Fruit fly (Drosophila melanogaster) whole organism, embryonic: ENCODE data around the gene Mec2.

Experiments used
- Bgb ChIP-seq: fragments of 200-800 bp; sonication (Bioruptor generic); IDR thresholded peaks from 2 replicates; pipeline ENCODE4 v1.3.6; 2022; ENCODE audit warnings: missing biosample characterization, missing genetic modification characterization; ENCODE audit not compliant: partially characterized antibody
- CG1233 ChIP-seq: fragments of 200-800 bp; sonication (Bioruptor generic); optimal IDR thresholded peaks from 4 replicates; lab custom pipeline; 2018; ENCODE audit warnings: missing biosample characterization, mild to moderate bottlenecking, missing genetic modification characterization
- CG13894 ChIP-seq: fragments of 200-800 bp; sonication (Bioruptor generic); optimal IDR thresholded peaks from 3 replicates; lab custom pipeline; 2018; ENCODE audit warnings: missing biosample characterization, mild to moderate bottlenecking, missing genetic modification characterization, moderate library complexity
- CG1529 ChIP-seq: fragments of 200-800 bp; sonication (Bioruptor generic); optimal IDR thresholded peaks from 3 replicates; lab custom pipeline; 2018; ENCODE audit warnings: missing biosample characterization, missing genetic modification characterization
- CG15601 ChIP-seq: fragments of 200-800 bp; sonication (Bioruptor generic); optimal IDR thresholded peaks from 3 replicates; lab custom pipeline; 2019; ENCODE audit warnings: missing biosample characterization, mild to moderate bottlenecking, missing genetic modification characterization, moderate library complexity
- CG16815 ChIP-seq: fragments of 200-800 bp; sonication (Bioruptor generic); optimal IDR thresholded peaks from 3 replicates; lab custom pipeline; 2017; ENCODE audit warnings: missing biosample characterization, mild to moderate bottlenecking, missing genetic modification characterization
- CG16863 ChIP-seq: fragments of 200-800 bp; sonication (Bioruptor generic); optimal IDR thresholded peaks from 3 replicates; lab custom pipeline; 2016; ENCODE audit warnings: missing biosample characterization, missing genetic modification characterization
- CG17186 ChIP-seq: fragments of 200-800 bp; sonication (Bioruptor generic); optimal IDR thresholded peaks from 3 replicates; lab custom pipeline; 2017; ENCODE audit warnings: missing biosample characterization, missing genetic modification reagents, missing genetic modification characterization
- CG18764 ChIP-seq: fragments of 200-800 bp; sonication (Bioruptor generic); optimal IDR thresholded peaks from 3 replicates; lab custom pipeline; 2016; ENCODE audit warnings: missing biosample characterization, missing genetic modification characterization
- CG2202 ChIP-seq: fragments of 200-800 bp; sonication (Bioruptor generic); optimal IDR thresholded peaks from 2 replicates; lab custom pipeline; 2018; ENCODE audit warnings: missing biosample characterization, mild to moderate bottlenecking, missing genetic modification characterization
- CG5953 ChIP-seq: fragments of 200-800 bp; sonication (Bioruptor generic); IDR thresholded peaks from 2 replicates; pipeline ENCODE4 v1.3.6; 2022; ENCODE audit warnings: missing biosample characterization, missing genetic modification characterization
- CG6175 ChIP-seq: fragments of 200-800 bp; sonication (Bioruptor generic); IDR thresholded peaks from 3 replicates; pipeline ENCODE4 v1.3.6; 2022; ENCODE audit warnings: missing biosample characterization, missing genetic modification characterization
- Chrac-16 ChIP-seq: fragments of 200-800 bp; sonication (Bioruptor generic); optimal IDR thresholded peaks from 3 replicates; lab custom pipeline; 2016; ENCODE audit warnings: missing biosample characterization, missing genetic modification characterization
- Dip2 ChIP-seq: fragments of 200-800 bp; sonication (Bioruptor generic); IDR thresholded peaks from 2 replicates; pipeline ENCODE4 v1.3.6; 2022; ENCODE audit warnings: missing biosample characterization, missing genetic modification characterization
- ERR ChIP-seq: fragments of 200-800 bp; sonication (Bioruptor generic); optimal IDR thresholded peaks from 2 replicates; lab custom pipeline; 2016; ENCODE audit warnings: missing biosample characterization, missing genetic modification characterization
- Fer1 ChIP-seq: fragments of 200-800 bp; sonication (Bioruptor generic); optimal IDR thresholded peaks from 2 replicates; lab custom pipeline; 2017; ENCODE audit warnings: missing biosample characterization, mild to moderate bottlenecking, missing genetic modification characterization
- Fer3 ChIP-seq: fragments of 200-800 bp; sonication (Bioruptor generic); optimal IDR thresholded peaks from 2 replicates; lab custom pipeline; 2018; ENCODE audit warnings: missing biosample characterization, mild to moderate bottlenecking, missing genetic modification characterization, moderate library complexity
- Hmr ChIP-seq: fragments of 200-800 bp; sonication (Bioruptor generic); optimal IDR thresholded peaks from 3 replicates; lab custom pipeline; 2017; ENCODE audit warnings: mild to moderate bottlenecking, missing biosample characterization, missing genetic modification reagents, missing genetic modification characterization
- Hmx ChIP-seq: fragments of 200-800 bp; sonication (Bioruptor generic); optimal IDR thresholded peaks from 2 replicates; lab custom pipeline; 2016; ENCODE audit warnings: missing biosample characterization, missing genetic modification characterization
- Hr39 ChIP-seq: fragments of >200 bp; optimal IDR thresholded peaks from 2 replicates; lab custom pipeline; 2017
- Med ChIP-seq: fragments of 200-800 bp; sonication (Bioruptor generic); peaks from one replicate; lab custom pipeline; 2016; ENCODE audit warnings: missing biosample characterization, missing genetic modification characterization, mild to moderate bottlenecking, inconsistent platforms, moderate library complexity
- Mes4 ChIP-seq: fragments of 200-800 bp; sonication (Bioruptor generic); optimal IDR thresholded peaks from 2 replicates; lab custom pipeline; 2016; ENCODE audit warnings: missing biosample characterization, missing genetic modification characterization
- NFAT ChIP-seq: fragments of 200-800 bp; sonication (Bioruptor generic); IDR thresholded peaks from 2 replicates; pipeline ENCODE4 v1.3.6; 2022; ENCODE audit warnings: missing biosample characterization, missing genetic modification characterization
- Rfx ChIP-seq: fragments of 200-800 bp; sonication (Bioruptor generic); IDR thresholded peaks from 2 replicates; pipeline ENCODE4 v1.3.6; 2022; ENCODE audit warnings: missing biosample characterization, missing genetic modification characterization
- Six4 ChIP-seq: fragments of 200-800 bp; sonication (Bioruptor generic); optimal IDR thresholded peaks from 2 replicates; lab custom pipeline; 2016; ENCODE audit warnings: missing biosample characterization, missing genetic modification characterization
- Sox100B ChIP-seq: fragments of 200-800 bp; sonication (Bioruptor generic); optimal IDR thresholded peaks from 3 replicates; lab custom pipeline; 2018; ENCODE audit warnings: missing biosample characterization, mild to moderate bottlenecking, missing genetic modification characterization
- amos ChIP-seq: fragments of 200-800 bp; sonication (Bioruptor generic); IDR thresholded peaks from 2 replicates; pipeline ENCODE4 v1.3.6; 2022; ENCODE audit warnings: missing biosample characterization, missing genetic modification characterization; ENCODE audit not compliant: partially characterized antibody
- bigmax ChIP-seq: fragments of 200-800 bp; sonication (Bioruptor generic); optimal IDR thresholded peaks from 2 replicates; lab custom pipeline; 2018; ENCODE audit warnings: missing biosample characterization, mild to moderate bottlenecking, missing genetic modification characterization
- chn ChIP-seq: fragments of 200-800 bp; sonication (Bioruptor generic); optimal IDR thresholded peaks from 2 replicates; lab custom pipeline; 2016; ENCODE audit warnings: missing biosample characterization, missing genetic modification characterization
- en ChIP-seq: fragments of 200-800 bp; sonication (Bioruptor generic); optimal IDR thresholded peaks from 2 replicates; lab custom pipeline; 2016; ENCODE audit warnings: missing biosample characterization, missing genetic modification characterization
- esg ChIP-seq: fragments of 200-800 bp; sonication (Bioruptor generic); conservative IDR thresholded peaks from 2 replicates; pipeline ENCODE4 v1.3.6; 2022; ENCODE audit warnings: missing biosample characterization, missing genetic modification characterization
- ftz-f1 ChIP-seq: fragments of 200-800 bp; sonication (Bioruptor generic); optimal IDR thresholded peaks from 2 replicates; lab custom pipeline; 2016; ENCODE audit warnings: missing biosample characterization, missing genetic modification characterization
- fu2 ChIP-seq: fragments of 200-800 bp; sonication (Bioruptor generic); optimal IDR thresholded peaks from 2 replicates; lab custom pipeline; 2016; ENCODE audit warnings: missing biosample characterization, missing genetic modification characterization
- gce ChIP-seq: fragments of 200-800 bp; sonication (Bioruptor generic); IDR thresholded peaks from 3 replicates; pipeline ENCODE4 v1.3.6; 2022; ENCODE audit warnings: missing biosample characterization, missing genetic modification characterization
- gcm ChIP-seq: fragments of 200-800 bp; sonication (Bioruptor generic); optimal IDR thresholded peaks from 2 replicates; lab custom pipeline; 2019; ENCODE audit warnings: missing biosample characterization, mild to moderate bottlenecking, missing genetic modification characterization, moderate library complexity
- gem ChIP-seq: fragments of 200-800 bp; sonication (Bioruptor generic); optimal IDR thresholded peaks from 2 replicates; lab custom pipeline; 2019; ENCODE audit warnings: missing biosample characterization, mild to moderate bottlenecking, missing genetic modification characterization, moderate library complexity
- gsb ChIP-seq: fragments of 200-800 bp; sonication (Bioruptor generic); IDR thresholded peaks from 2 replicates; pipeline ENCODE4 v1.3.6; 2022; ENCODE audit warnings: missing biosample characterization, missing genetic modification characterization
- gsb-n ChIP-seq: fragments of 200-800 bp; sonication (Bioruptor generic); optimal IDR thresholded peaks from 3 replicates; lab custom pipeline; 2018; ENCODE audit warnings: missing biosample characterization, mild to moderate bottlenecking, missing genetic modification characterization
- hth ChIP-seq: fragments of >200 bp; optimal IDR thresholded peaks from 2 replicates; lab custom pipeline; 2017; ENCODE audit warnings: inconsistent platforms
- jigr1 ChIP-seq: fragments of 200-800 bp; sonication (Bioruptor generic); IDR thresholded peaks from 3 replicates; pipeline ENCODE4 v1.3.6; 2022; ENCODE audit warnings: missing biosample characterization, missing genetic modification characterization
- kay ChIP-seq: fragments of 200-800 bp; sonication (Bioruptor generic); optimal IDR thresholded peaks from 2 replicates; lab custom pipeline; 2016; ENCODE audit warnings: missing biosample characterization, missing genetic modification characterization
- lbe ChIP-seq: fragments of 200-800 bp; sonication (Bioruptor generic); optimal IDR thresholded peaks from 2 replicates; lab custom pipeline; 2016; ENCODE audit warnings: missing biosample characterization, mild to moderate bottlenecking, missing genetic modification characterization
- lilli ChIP-seq: fragments of 200-800 bp; sonication (Bioruptor generic); optimal IDR thresholded peaks from 3 replicates; lab custom pipeline; 2016; ENCODE audit warnings: missing biosample characterization, missing genetic modification characterization
- oc ChIP-seq: fragments of 200-800 bp; sonication (Bioruptor generic); optimal IDR thresholded peaks from 2 replicates; lab custom pipeline; 2018; ENCODE audit warnings: missing biosample characterization, mild to moderate bottlenecking, missing genetic modification characterization, moderate library complexity
- pfk ChIP-seq: fragments of 200-800 bp; sonication (Bioruptor generic); optimal IDR thresholded peaks from 2 replicates; lab custom pipeline; 2018; ENCODE audit warnings: missing biosample characterization, mild to moderate bottlenecking, missing genetic modification characterization, moderate library complexity
- phol ChIP-seq: fragments of 200-800 bp; sonication (Bioruptor generic); optimal IDR thresholded peaks from 3 replicates; lab custom pipeline; 2018; ENCODE audit warnings: missing biosample characterization, mild to moderate bottlenecking, missing genetic modification characterization, moderate library complexity
- pnt ChIP-seq: fragments of 200-800 bp; sonication (Bioruptor generic); optimal IDR thresholded peaks from 3 replicates; lab custom pipeline; 2016; ENCODE audit warnings: missing biosample characterization, missing genetic modification characterization
- psq ChIP-seq: fragments of 200-800 bp; sonication (Bioruptor generic); optimal IDR thresholded peaks from 2 replicates; lab custom pipeline; 2017; ENCODE audit warnings: missing biosample characterization, missing genetic modification characterization
- salm ChIP-seq: fragments of 200-800 bp; sonication (Bioruptor generic); optimal IDR thresholded peaks from 2 replicates; lab custom pipeline; 2018; ENCODE audit warnings: missing biosample characterization, mild to moderate bottlenecking, missing genetic modification characterization
- slp2 ChIP-seq: fragments of 200-800 bp; sonication (Bioruptor generic); optimal IDR thresholded peaks from 2 replicates; lab custom pipeline; 2016; ENCODE audit warnings: missing biosample characterization, missing genetic modification characterization
- unc-4 ChIP-seq: fragments of 200-800 bp; sonication (Bioruptor generic); IDR thresholded peaks from 2 replicates; pipeline ENCODE4 v1.3.6; 2022; ENCODE audit warnings: missing biosample characterization, missing genetic modification characterization; ENCODE audit not compliant: partially characterized antibody
- usp ChIP-seq: fragments of >200 bp; optimal IDR thresholded peaks from 2 replicates; lab custom pipeline; 2017; ENCODE audit warnings: missing biosample characterization, missing genetic modification characterization
- vnd ChIP-seq: fragments of 200-800 bp; sonication (Bioruptor generic); IDR thresholded peaks from 3 replicates; pipeline ENCODE4 v1.3.6; 2022; ENCODE audit warnings: missing biosample characterization, missing genetic modification characterization; ENCODE audit not compliant: partially characterized antibody

Mec2 gene

dm6 chrX:19193336-19193735, 5.5 kb downstream of the Mec2 start, which contains the start of the genes CG7914 and CG14194 (continued):
- TF ChIP-seq hth (lab: Kevin White, UChicago) (no peak), phol (tag; lab: Kevin White, UChicago) (peak; percentile 22), vnd (GFP tag; lab: Robert Waterston, UW) (peak; percentile 80), CG5953 (GFP tag; lab: Robert Waterston, UW) (no peak), gsb (GFP tag; lab: Robert Waterston, UW) (no peak), CG15601 (no peak), CG13894 (no peak), CG16863 (no peak), esg (GFP tag; lab: Robert Waterston, UW) (no peak), slp2 (GFP tag; lab: Kevin White, UChicago) (no peak), kay (GFP tag; lab: Kevin White, UChicago) (no peak), CG6175 (no peak), lilli (GFP tag; lab: Kevin White, UChicago) (no peak), Dip2 (GFP tag; lab: Robert Waterston, UW) (no peak), gce (no peak), Fer1 (GFP tag; lab: Kevin White, UChicago) (no peak), gsb-n (no peak), usp (no peak), gem (tag; lab: Kevin White, UChicago) (no peak), unc-4 (GFP tag; lab: Robert Waterston, UW) (peak; percentile 70), salm (tag; lab: Kevin White, UChicago) (no peak), Hr39 (lab: Kevin White, UChicago) (no peak), ERR (GFP tag; lab: Kevin White, UChicago) (no peak), pnt (GFP tag; lab: Kevin White, UChicago) (no peak), Hmx (GFP tag; lab: Kevin White, UChicago) (no peak), Fer3 (no peak), Chrac-16 (GFP tag; lab: Kevin White, UChicago) (no peak), Med (GFP tag; lab: Kevin White, UChicago) (peak; percentile 50), en (GFP tag; lab: Kevin White, UChicago) (no peak), oc (no peak), Hmr (GFP tag; lab: Kevin White, UChicago) (no peak), Six4 (GFP tag; lab: Kevin White, UChicago) (no peak), chn (GFP tag; lab: Kevin White, UChicago) (no peak), ftz-f1 (no peak), CG17186 (GFP tag; lab: Kevin White, UChicago) (peak; percentile 47), CG2202 (no peak), gcm (GFP tag; lab: Kevin White, UChicago) (no peak), CG18764 (GFP tag; lab: Kevin White, UChicago) (no peak), CG1529 (GFP tag; lab: Kevin White, UChicago) (no peak), CG16815 (no peak), Mes4 (no peak), NFAT (GFP tag; lab: Robert Waterston, UW) (no peak), fu2 (GFP tag; lab: Kevin White, UChicago) (no peak), Bgb (GFP tag; lab: Robert Waterston, UW) (peak; percentile 87), pfk (GFP tag; lab: Kevin White, UChicago) (no peak), psq (GFP tag; lab: Kevin White, UChicago) (no peak), lbe (GFP tag; lab: Kevin White, UChicago) (no peak), Rfx (GFP tag; lab: Robert Waterston, UW) (peak; percentile 48), bigmax (GFP tag; lab: Kevin White, UChicago) (no peak), Sox100B (GFP tag; lab: Kevin White, UChicago) (no peak), jigr1 (GFP tag; lab: Robert Waterston, UW) (no peak), CG1233 (no peak), amos (peak; percentile 77)
